Worm (Caenorhabditis elegans) whole organism, L1 larva: ENCODE measurements around the gene F12E12.2.

Experiments
- aha-1 ChIP-seq: fragments of 150-350 bp; optimal IDR thresholded peaks from 2 replicates; lab custom pipeline; 2014; ENCODE audit warnings: missing biosample characterization, missing genetic modification characterization
- lin-15B ChIP-seq: fragments of 150-350 bp; sonication (generic microtip); optimal IDR thresholded peaks from 3 replicates; lab custom pipeline; 2014; ENCODE audit warnings: missing biosample characterization, missing genetic modification characterization
- lir-3 ChIP-seq: sonication (generic microtip); optimal IDR thresholded peaks from 2 replicates; lab custom pipeline; 2016; ENCODE audit warnings: mild to moderate bottlenecking, missing genetic modification characterization, moderate library complexity, missing compliant biosample characterization; ENCODE audit not compliant: poor library complexity
- nhr-90 ChIP-seq: sonication (generic microtip); optimal IDR thresholded peaks from 2 replicates; lab custom pipeline; 2016; ENCODE audit warnings: mild to moderate bottlenecking, missing genetic modification characterization, missing compliant biosample characterization; ENCODE audit not compliant: poor library complexity
- unc-86 ChIP-seq: sonication (generic microtip); optimal IDR thresholded peaks from 2 replicates; lab custom pipeline; 2016; ENCODE audit warnings: missing genetic modification characterization, missing compliant biosample characterization
- zag-1 ChIP-seq: fragments of 150-350 bp; optimal IDR thresholded peaks from 2 replicates; lab custom pipeline; 2014; ENCODE audit warnings: missing biosample characterization, missing genetic modification characterization

DNA sequence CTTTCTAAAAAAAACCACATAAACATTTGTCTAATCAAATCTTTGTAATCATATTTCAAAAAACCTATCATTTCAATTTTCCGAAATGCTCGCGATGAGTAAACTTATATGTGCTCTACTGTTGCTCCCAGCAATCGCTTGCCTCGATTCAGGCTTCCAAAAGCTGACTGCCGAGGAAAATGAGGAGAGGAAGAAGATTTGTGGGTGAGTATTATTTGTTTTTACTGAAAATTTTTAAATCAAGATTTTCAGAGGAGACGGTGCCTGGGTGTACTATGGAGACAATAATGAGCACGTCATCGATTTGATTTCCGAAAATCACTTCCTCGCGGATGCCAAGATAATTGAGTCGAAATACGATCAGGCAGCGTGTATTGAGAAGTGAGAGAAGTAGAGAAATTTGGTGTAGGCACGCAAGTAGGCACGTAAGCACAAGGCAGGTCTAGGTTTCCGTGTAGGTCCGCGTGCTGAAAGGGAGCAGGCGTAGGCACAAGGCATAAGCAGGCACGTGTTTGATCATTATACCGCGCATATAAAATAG is 15.5 kb upstream of the F12E12.2 start, which contains the start of gene C46E10.1:
- TF ChIP-seq aha-1 (no peak), lir-3 (tag; lab: Kevin White, UChicago) (no peak), zag-1 (tag; lab: Kevin White, UChicago) (no peak), nhr-90 (tag; lab: Kevin White, UChicago) (no peak), lin-15B (tag; lab: Kevin White, UChicago) (no peak), unc-86 (tag; lab: Kevin White, UChicago) (no peak)
